Worm (Caenorhabditis elegans): ENCODE measurements around the gene pmk-1.

ce11 chrIV:8113161-8113560 is 35.4 kb upstream of the pmk-1 start, which contains the start of gene Y42H9AR.1:
- TF ChIP-seq him-1 (tag; optimal IDR thresholded peaks at IDR 0.05) (no peak), dao-5 (tag; optimal IDR thresholded peaks at IDR 0.05) (no peak), W03F9.2 (tag; optimal IDR thresholded peaks at IDR 0.05) (peak; percentile 61)

Data from whole organism, L4/young adult.